Fruit fly (Drosophila melanogaster) whole organism, wandering third instar larva: ENCODE data around the gene kat80.
A peak's percentile ranks its signal among the peaks of the same experiment; 100 is the strongest.

Source experiments
- CG9705 ChIP-seq: fragments of 200-800 bp; sonication (Bioruptor generic); optimal IDR thresholded peaks from 2 replicates; lab custom pipeline; 2018; ENCODE audit warnings: missing biosample characterization, mild to moderate bottlenecking, missing genetic modification characterization
- CrebA ChIP-seq: fragments of 200-800 bp; sonication (Bioruptor generic); optimal IDR thresholded peaks from 2 replicates; lab custom pipeline; 2016; ENCODE audit warnings: missing biosample characterization, mild to moderate bottlenecking, missing genetic modification characterization, borderline replicate concordance
- Dif ChIP-seq: fragments of 200-275, 200-300 bp; sonication (Bioruptor generic); optimal IDR thresholded peaks from 2 replicates; lab custom pipeline; 2018; ENCODE audit warnings: missing biosample characterization, missing genetic modification characterization; ENCODE audit not compliant: partially characterized antibody
- HLH106 ChIP-seq: fragments of 200-800 bp; optimal IDR thresholded peaks from 3 replicates; lab custom pipeline; 2019; ENCODE audit warnings: missing biosample characterization, mild to moderate bottlenecking, missing genetic modification characterization, moderate library complexity
- Hnf4 ChIP-seq: fragments of 200-800 bp; sonication (Bioruptor generic); optimal IDR thresholded peaks from 2 replicates; lab custom pipeline; 2016; ENCODE audit warnings: missing biosample characterization, mild to moderate bottlenecking, missing genetic modification characterization
- Hr78 ChIP-seq: fragments of >200 bp; optimal IDR thresholded peaks from 2 replicates; lab custom pipeline; 2017; ENCODE audit warnings: missing biosample characterization, missing genetic modification characterization
- Hr83 ChIP-seq: fragments of 200-300 bp; sonication (Bioruptor generic); optimal IDR thresholded peaks from 2 replicates; lab custom pipeline; 2016; ENCODE audit warnings: missing biosample characterization, mild to moderate bottlenecking, missing genetic modification characterization, moderate library complexity; ENCODE audit not compliant: poor library complexity, severe bottlenecking
- Jra ChIP-seq: sonication (Bioruptor generic); optimal IDR thresholded peaks from 2 replicates; lab custom pipeline; 2016; ENCODE audit warnings: missing biosample characterization, missing genetic modification characterization
- Mio ChIP-seq: sonication (Bioruptor generic); optimal IDR thresholded peaks from 2 replicates; lab custom pipeline; 2016; ENCODE audit warnings: missing biosample characterization, missing genetic modification characterization
- Myc ChIP-seq: fragments of >200 bp; optimal IDR thresholded peaks from 2 replicates; lab custom pipeline; 2017
- OdsH ChIP-seq: fragments of 200-800 bp; sonication (Bioruptor generic); optimal IDR thresholded peaks from 2 replicates; lab custom pipeline; 2016; ENCODE audit warnings: missing biosample characterization, mild to moderate bottlenecking, missing genetic modification characterization
- Rel ChIP-seq, 2 experiments: fragments of 200-800 bp; sonication (Bioruptor generic) in 1 of 2; optimal IDR thresholded peaks; 2 replicates in 1 of 2; 3 replicates in 1 of 2; lab custom pipeline; 2016 to 2019; ENCODE audit warnings: mild to moderate bottlenecking in 2 of 2, missing biosample characterization in 2 of 2, missing genetic modification characterization in 2 of 2, moderate library complexity in 1 of 2
- Sp1 ChIP-seq: fragments of 200-800 bp; sonication (Bioruptor generic); optimal IDR thresholded peaks from 3 replicates; lab custom pipeline; 2019; ENCODE audit warnings: missing biosample characterization, mild to moderate bottlenecking, missing genetic modification characterization, moderate library complexity
- Vsx2 ChIP-seq: fragments of 200-300, 225-300 bp; sonication (Bioruptor generic); optimal IDR thresholded peaks from 2 replicates; lab custom pipeline; 2018; ENCODE audit warnings: missing biosample characterization, missing genetic modification characterization; ENCODE audit not compliant: partially characterized antibody
- br ChIP-seq: fragments of 200-800 bp; sonication (Bioruptor generic); optimal IDR thresholded peaks from 2 replicates; lab custom pipeline; 2016; ENCODE audit warnings: missing biosample characterization, missing genetic modification characterization
- brk ChIP-seq: fragments of 200-800 bp; sonication (Bioruptor generic); optimal IDR thresholded peaks from 2 replicates; lab custom pipeline; 2016; ENCODE audit warnings: missing biosample characterization, mild to moderate bottlenecking, missing genetic modification characterization
- dl ChIP-seq, 2 experiments: fragments of 175-275, 200-275 bp in 1 of 2; fragments of 200-275 bp in 1 of 2; sonication (Bioruptor generic); optimal IDR thresholded peaks; lab custom pipeline; 2018; ENCODE audit warnings: mild to moderate bottlenecking in 2 of 2, missing biosample characterization in 2 of 2, missing genetic modification characterization in 2 of 2, moderate library complexity in 2 of 2; ENCODE audit not compliant: partially characterized antibody in 2 of 2, insufficient read depth in 1 of 2
- dmrt93B ChIP-seq: fragments of 200-800 bp; sonication (Bioruptor generic); optimal IDR thresholded peaks from 2 replicates; lab custom pipeline; 2018; ENCODE audit warnings: missing biosample characterization, mild to moderate bottlenecking, missing genetic modification characterization
- dsf ChIP-seq: sonication (Bioruptor generic); optimal IDR thresholded peaks from 2 replicates; lab custom pipeline; 2016; ENCODE audit warnings: missing biosample characterization, missing genetic modification characterization, borderline replicate concordance
- ey ChIP-seq: fragments of 200-800 bp; sonication (Bioruptor generic); optimal IDR thresholded peaks from 2 replicates; lab custom pipeline; 2016; ENCODE audit warnings: missing biosample characterization, missing genetic modification characterization
- foxo ChIP-seq, 2 experiments: fragments of 200-800 bp; sonication (Bioruptor generic); optimal IDR thresholded peaks; 2 replicates in 1 of 2; 3 replicates in 1 of 2; lab custom pipeline; 2016 to 2017; ENCODE audit warnings: missing biosample characterization in 2 of 2, missing genetic modification characterization in 2 of 2
- fru ChIP-seq: fragments of 200-800 bp; sonication (Bioruptor generic); optimal IDR thresholded peaks from 3 replicates; lab custom pipeline; 2016; ENCODE audit warnings: missing biosample characterization, mild to moderate bottlenecking, missing genetic modification characterization
- h ChIP-seq: fragments of 200-800 bp; sonication (Bioruptor generic); optimal IDR thresholded peaks from 3 replicates; lab custom pipeline; 2016; ENCODE audit warnings: missing biosample characterization, mild to moderate bottlenecking, missing genetic modification characterization
- lola ChIP-seq: fragments of >200 bp; optimal IDR thresholded peaks from 2 replicates; lab custom pipeline; 2017; ENCODE audit warnings: missing biosample characterization, missing genetic modification characterization
- pan ChIP-seq: fragments of >200 bp; optimal IDR thresholded peaks from 2 replicates; lab custom pipeline; 2017
- psq ChIP-seq: fragments of 200-800 bp; sonication (Bioruptor generic); optimal IDR thresholded peaks from 3 replicates; lab custom pipeline; 2017; ENCODE audit warnings: missing biosample characterization, mild to moderate bottlenecking, missing genetic modification characterization, moderate library complexity
- rgr ChIP-seq: fragments of 200-800 bp; sonication (Bioruptor generic); optimal IDR thresholded peaks from 3 replicates; lab custom pipeline; 2016; ENCODE audit warnings: missing biosample characterization, mild to moderate bottlenecking, missing genetic modification characterization
- sv ChIP-seq: fragments of 200-800 bp; sonication (Bioruptor generic); optimal IDR thresholded peaks from 3 replicates; lab custom pipeline; 2016; ENCODE audit warnings: missing biosample characterization, missing genetic modification characterization
- tai ChIP-seq: sonication (Bioruptor generic); optimal IDR thresholded peaks from 2 replicates; lab custom pipeline; 2016; ENCODE audit warnings: missing biosample characterization, missing genetic modification characterization
- woc ChIP-seq: sonication (Bioruptor generic); optimal IDR thresholded peaks from 2 replicates; lab custom pipeline; 2016; ENCODE audit warnings: missing biosample characterization, mild to moderate bottlenecking, missing genetic modification characterization

Gene kat80

DNA sequence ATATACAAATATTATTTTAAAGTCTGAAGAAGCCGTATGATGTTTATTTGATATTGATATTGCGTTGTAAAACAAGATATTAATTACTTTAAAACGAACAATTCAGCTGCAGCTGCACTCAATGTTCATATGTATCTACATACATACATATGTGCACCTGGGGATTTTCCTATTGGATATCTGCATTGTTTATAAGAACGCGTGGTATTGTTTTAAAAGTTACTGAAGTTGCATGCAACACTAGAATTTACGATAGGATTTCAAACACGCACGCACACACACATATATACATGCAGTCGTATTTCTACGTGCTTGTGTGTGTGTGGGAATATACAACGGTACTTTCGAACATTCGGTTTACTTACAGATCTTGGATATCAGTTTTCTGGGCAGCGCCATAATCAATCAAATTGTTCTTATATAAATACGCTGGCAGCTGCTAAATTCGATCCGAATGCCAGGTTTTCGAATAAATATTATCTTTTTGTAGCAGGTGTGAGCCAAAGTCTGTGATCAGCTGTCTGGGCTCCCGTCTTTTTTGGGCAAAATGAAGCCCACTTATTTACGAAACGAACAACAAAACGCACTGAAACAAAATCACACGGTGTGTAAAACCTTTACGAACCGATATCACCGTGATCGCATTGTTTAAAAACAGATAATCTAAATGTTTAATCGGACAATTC lies 669 bp downstream of the kat80 start:
- TF ChIP-seq Vsx2 (GFP tag; lab: Kevin White, UChicago) (no peak), dsf (GFP tag; lab: Kevin White, UChicago) (no peak), fru (GFP tag; lab: Kevin White, UChicago) (no peak)
- TF ChIP-seq, all 38 proteins: peak for 0

- TF ChIP-seq OdsH (GFP tag; lab: Kevin White, UChicago) (peak; percentile 30), CrebA (no peak), br (peak; percentile 40), rgr (GFP tag; lab: Kevin White, UChicago) (peak; percentile 66), CG9705 (GFP tag; lab: Kevin White, UChicago) (peak; percentile 37), dl (GFP tag; optimal IDR thresholded peaks at IDR 0.05; lab: Kevin White, UChicago; ENCODE audit: insufficient read depth in 1 of 2, partially characterized antibody in 2 of 2) (no peak), Sp1 (GFP tag; lab: Kevin White, UChicago) (peak; percentile 43), foxo (GFP tag; optimal IDR thresholded peaks at IDR 0.05; lab: Kevin White, UChicago) (peak in 1 of 2 experiments; percentile 67), Jra (peak; percentile 31), sv (GFP tag; lab: Kevin White, UChicago) (peak; percentile 19), lola (GFP tag; lab: Kevin White, UChicago) (no peak), ey (GFP tag; lab: Kevin White, UChicago) (peak; percentile 23), h (GFP tag; lab: Kevin White, UChicago) (peak; percentile 64), Myc (lab: Kevin White, UChicago) (peak; percentile 44), brk (GFP tag; lab: Kevin White, UChicago) (no peak), Hr83 (GFP tag; lab: Kevin White, UChicago) (peak; percentile 66), psq (GFP tag; lab: Kevin White, UChicago) (peak; percentile 35), HLH106 (tag; lab: Kevin White, UChicago) (peak; percentile 43), dmrt93B (no peak), Dif (GFP tag; lab: Kevin White, UChicago) (no peak), Rel (GFP tag; optimal IDR thresholded peaks at IDR 0.05; lab: Kevin White, UChicago) (no peak), Rel (tag; optimal IDR thresholded peaks at IDR 0.05; lab: Kevin White, UChicago) (peak; percentile 56), fru (GFP tag; lab: Kevin White, UChicago) (peak; percentile 39), Hnf4 (GFP tag; lab: Kevin White, UChicago) (peak; percentile 88), Hr78 (GFP tag; lab: Kevin White, UChicago) (no peak)
Observed at dm6 chrX:16270795-16271194, 5.2 kb downstream of the kat80 start, which contains the start of gene Mfe2. Mfe2 (plus strand) TSS chrX:16270951.

DNA sequence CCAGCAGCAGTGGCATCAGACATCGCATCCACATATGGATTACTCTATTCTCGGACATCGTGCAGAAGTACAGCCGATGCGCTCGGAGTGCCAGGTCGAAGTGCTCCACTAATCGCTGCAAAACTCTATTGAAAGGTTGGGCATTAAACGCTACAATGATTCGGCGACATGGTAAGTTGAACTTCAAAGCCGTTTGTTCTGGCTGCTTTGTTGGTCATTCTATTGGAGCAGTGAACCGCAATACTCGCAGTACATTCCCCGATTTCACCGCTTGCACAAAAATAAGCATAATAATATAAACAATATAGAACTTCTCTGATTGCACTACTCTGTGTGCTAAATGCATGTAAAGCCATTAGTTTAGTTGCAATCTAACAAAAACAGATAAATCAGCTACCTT lies 9.5 kb downstream of the kat80 start, which contains the start of gene CG12507:
TSS of gene CG12507 (minus strand) at position 101 of the 400 bp plus-strand sequence.
- TF ChIP-seq Mio (GFP tag; lab: Kevin White, UChicago) (no peak), Vsx2 (GFP tag; lab: Kevin White, UChicago) (no peak), tai (no peak)

DNA sequence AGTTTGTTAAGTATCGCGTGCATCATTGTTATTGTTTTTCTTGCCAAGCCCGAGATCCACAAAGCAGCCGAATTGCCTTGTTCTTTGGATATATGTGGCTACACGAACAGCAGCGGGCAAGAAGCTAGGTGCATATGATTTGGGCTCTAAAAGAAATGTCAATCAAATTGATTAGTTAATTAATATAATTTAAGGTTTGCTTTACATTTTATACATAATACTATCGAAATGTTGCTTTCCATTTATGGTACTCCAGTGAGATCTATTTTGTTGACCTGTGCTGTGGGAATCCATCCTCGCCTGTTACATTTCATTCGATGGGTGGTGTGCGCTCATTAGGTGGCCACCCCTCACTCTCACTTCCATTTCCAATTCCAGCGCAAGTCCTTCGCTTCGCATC lies 12.6 kb downstream of the kat80 start:
- TF ChIP-seq br: peak; percentile 34
- TF ChIP-seq foxo (GFP tag; optimal IDR thresholded peaks at IDR 0.05; lab: Kevin White, UChicago): peak in 1 of 2 experiments; percentile 68
- TF ChIP-seq psq (GFP tag; lab: Kevin White, UChicago): peak; percentile 25
- TF ChIP-seq Myc (lab: Kevin White, UChicago): no peak
- TF ChIP-seq dmrt93B: peak; percentile 43
- TF ChIP-seq Hr78 (GFP tag; lab: Kevin White, UChicago): no peak
- peak; percentile 57 for TF ChIP-seq HLH106 (tag; lab: Kevin White, UChicago)
- TF ChIP-seq rgr (GFP tag; lab: Kevin White, UChicago): peak; percentile 56
- no peak for TF ChIP-seq Mio (GFP tag; lab: Kevin White, UChicago)
- TF ChIP-seq dsf (GFP tag; lab: Kevin White, UChicago): no peak
- TF ChIP-seq Hr83 (GFP tag; lab: Kevin White, UChicago): no peak
- no peak for TF ChIP-seq woc (GFP tag; lab: Kevin White, UChicago)
- TF ChIP-seq sv (GFP tag; lab: Kevin White, UChicago): peak; percentile 66
- TF ChIP-seq ey (GFP tag; lab: Kevin White, UChicago): peak; percentile 48
- peak; percentile 65 for TF ChIP-seq fru (GFP tag; lab: Kevin White, UChicago)
- TF ChIP-seq OdsH (GFP tag; lab: Kevin White, UChicago): peak; percentile 35
- peak; percentile 62 for TF ChIP-seq h (GFP tag; lab: Kevin White, UChicago)
- no peak for TF ChIP-seq pan
- peak; percentile 33 for TF ChIP-seq Hnf4 (GFP tag; lab: Kevin White, UChicago)
- peak; percentile 56 for TF ChIP-seq Sp1 (GFP tag; lab: Kevin White, UChicago)
